Fruit fly (Drosophila melanogaster): ENCODE data around the gene CG16965.

- TF ChIP-seq CG8478 (optimal IDR thresholded peaks at IDR 0.05): no peak
- TF ChIP-seq CTCF (optimal IDR thresholded peaks at IDR 0.05): no peak
Measured at dm6 chr2L:12028102-12028501, 46.7 kb downstream of the CG16965 start.

Data from S2 (cell line).